Fruit fly (Drosophila melanogaster) S2 (cell line): ENCODE measurements around the gene Crys.

ENCODE experiments used
- CG8478 ChIP-seq: fragments of >200 bp; optimal IDR thresholded peaks from 2 replicates; lab custom pipeline; 2018
- CTCF ChIP-seq, 2 experiments: fragments of >200 bp; optimal IDR thresholded peaks; 2 replicates each; lab custom pipeline; 2018

DNA sequence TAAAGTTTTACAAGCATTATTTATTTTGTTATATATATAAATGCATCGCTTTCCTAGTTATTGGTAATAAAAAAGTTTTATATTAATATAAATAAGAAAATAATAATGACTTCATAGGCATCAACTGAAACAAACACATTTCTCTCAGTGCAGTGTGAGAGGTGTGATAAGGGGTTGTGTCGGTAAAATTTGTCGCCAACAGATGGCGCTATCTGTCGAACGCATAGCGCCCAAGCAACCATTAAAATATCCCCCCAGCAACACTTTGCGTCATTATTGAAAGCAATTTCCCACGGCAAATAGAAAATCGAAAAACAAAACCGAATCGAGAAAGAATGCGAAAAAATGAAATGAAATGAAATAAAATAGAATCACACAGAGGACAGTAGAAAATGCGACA lies 3.3 kb upstream of the Crys start:
- TF ChIP-seq CTCF (optimal IDR thresholded peaks at IDR 0.05; lab: Kevin White, UChicago) (peak; percentile 50 to 66), CG8478 (lab: Kevin White, UChicago) (no peak)
